Worm (Caenorhabditis elegans) whole organism, L3 larva: ENCODE results near the gene C08D8.7.

Source experiments
- fos-1 ChIP-seq: fragments of 150-350 bp; optimal IDR thresholded peaks from 2 replicates; lab custom pipeline; 2014; ENCODE audit warnings: missing biosample characterization, missing genetic modification characterization
- jun-1 ChIP-seq: fragments of 150-350 bp; optimal IDR thresholded peaks from 2 replicates; lab custom pipeline; 2014; ENCODE audit warnings: missing biosample characterization, missing genetic modification reagents, missing genetic modification characterization
- nhr-237 ChIP-seq: fragments of 150-350 bp; optimal IDR thresholded peaks from 2 replicates; lab custom pipeline; 2014; ENCODE audit warnings: missing biosample characterization, missing genetic modification characterization
- nhr-28 ChIP-seq: fragments of 150-350 bp; optimal IDR thresholded peaks from 2 replicates; lab custom pipeline; 2014; ENCODE audit warnings: missing biosample characterization, missing genetic modification characterization
- unc-62 ChIP-seq: fragments of 150-350 bp; sonication (generic microtip); optimal IDR thresholded peaks from 4 replicates; lab custom pipeline; 2014; ENCODE audit warnings: missing biosample characterization, missing genetic modification reagents, missing genetic modification characterization
- ztf-11 ChIP-seq: fragments of 150-350 bp; optimal IDR thresholded peaks from 2 replicates; lab custom pipeline; 2014; ENCODE audit warnings: missing biosample characterization, missing genetic modification characterization

DNA sequence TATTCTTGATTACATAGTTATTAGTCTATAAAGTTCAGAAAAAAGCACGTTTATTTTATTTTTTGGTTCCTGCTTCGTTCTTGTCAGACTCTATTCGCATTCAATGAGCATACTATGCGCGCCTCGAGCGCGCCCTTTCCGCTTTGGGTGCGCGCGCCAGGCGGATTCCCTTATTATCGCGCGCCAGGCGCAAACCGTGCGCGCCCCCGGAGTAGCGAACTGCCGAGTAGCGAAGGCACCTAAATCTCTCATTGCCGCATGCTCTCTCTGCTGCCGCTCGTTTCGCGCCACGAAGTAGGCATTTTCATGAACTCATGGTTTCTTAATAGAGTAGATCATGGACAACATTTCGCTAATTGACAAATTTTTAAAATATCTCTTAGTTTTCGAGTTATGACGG, 13.9 kb upstream of the C08D8.7 start:
- TF ChIP-seq nhr-237 (tag; lab: Kevin White, UChicago) (no peak), ztf-11 (tag; lab: Kevin White, UChicago) (no peak), fos-1 (tag; lab: Kevin White, UChicago) (no peak), unc-62 (GFP tag; lab: Kevin White, UChicago) (no peak), jun-1 (tag; lab: Kevin White, UChicago) (no peak), nhr-28 (no peak)
